Fruit fly (Drosophila melanogaster): ENCODE data around the gene Pkd2.

Pkd2 gene

DNA sequence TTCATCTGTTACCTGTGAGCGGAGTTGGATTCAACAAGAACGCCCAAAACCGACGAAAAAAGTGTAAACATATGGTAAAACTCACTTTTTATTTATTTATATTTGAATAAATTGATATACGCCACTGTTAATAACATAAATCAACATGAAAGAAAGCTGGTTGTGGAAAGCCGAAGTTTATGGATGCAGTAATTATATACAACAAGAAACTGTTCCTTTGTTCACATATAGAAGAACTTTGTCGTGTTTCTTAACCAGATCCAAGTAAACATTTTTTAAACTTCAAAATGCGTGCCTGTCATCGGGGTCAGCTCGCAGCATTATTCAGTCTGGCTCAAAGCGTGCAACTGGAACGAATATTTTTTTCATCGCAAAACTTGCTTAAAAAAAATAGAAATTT, at the start of gene Pkd2:
Gene Pkd2, plus strand, starts transcription at position 301 of the 400 bp plus-strand sequence.
- TF ChIP-seq CTCF (optimal IDR thresholded peaks at IDR 0.05) (no peak), CG8478 (optimal IDR thresholded peaks at IDR 0.05) (no peak)

DNA sequence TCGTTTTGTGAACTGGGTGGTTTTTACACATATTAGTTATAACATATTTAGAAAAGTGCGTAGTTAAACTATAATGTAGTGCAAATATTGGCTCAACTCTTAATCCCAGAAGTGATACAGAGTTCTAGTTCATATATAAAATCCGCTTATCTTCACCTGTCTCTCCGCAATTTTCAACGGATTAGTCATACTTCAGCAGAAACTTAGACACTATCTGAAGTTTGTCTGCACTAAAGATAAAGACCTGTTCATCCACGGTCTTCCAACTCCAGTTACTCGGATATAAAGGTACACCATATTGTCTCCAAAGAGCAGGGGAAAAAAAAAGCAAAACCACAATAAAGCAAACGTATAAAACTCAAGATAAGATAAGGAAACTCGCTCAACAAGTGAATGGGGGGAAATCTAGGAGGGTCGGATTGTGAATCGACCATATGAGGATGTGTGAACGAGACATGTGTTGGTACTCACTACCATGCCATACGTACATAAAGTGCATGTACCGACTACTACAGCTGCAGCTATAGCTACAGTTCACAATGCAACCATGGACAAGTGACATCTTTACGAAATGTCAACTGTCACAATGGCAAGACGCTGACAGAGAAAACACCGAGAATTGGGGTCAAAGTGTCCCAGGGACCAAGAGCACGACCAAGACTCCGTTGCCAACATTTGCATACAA, 49.5 kb upstream of the Pkd2 start:
- TF ChIP-seq CTCF (optimal IDR thresholded peaks at IDR 0.05) (no peak), CG8478 (optimal IDR thresholded peaks at IDR 0.05) (no peak)

DNA sequence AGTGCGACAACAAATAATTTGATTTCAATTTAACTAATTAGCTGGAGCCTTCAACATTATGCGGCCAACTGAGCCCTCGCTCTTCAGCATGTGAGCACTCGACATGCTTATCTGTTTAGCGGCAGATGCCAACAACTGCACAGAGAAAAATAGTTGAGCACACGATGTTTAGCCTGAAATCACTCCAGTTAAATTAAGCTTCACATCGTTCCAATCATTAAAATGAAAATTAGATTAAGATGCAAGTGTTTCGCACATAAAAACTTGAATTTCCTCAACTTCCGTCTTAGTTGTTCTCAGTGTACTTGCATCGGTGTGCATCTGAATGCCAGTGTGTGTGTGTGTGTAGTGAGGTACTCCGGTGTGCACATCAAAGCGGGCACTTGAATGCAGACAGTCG, 47.2 kb upstream of the Pkd2 start:
- TF ChIP-seq CG8478 (optimal IDR thresholded peaks at IDR 0.05) (no peak), CTCF (optimal IDR thresholded peaks at IDR 0.05) (no peak)

DNA sequence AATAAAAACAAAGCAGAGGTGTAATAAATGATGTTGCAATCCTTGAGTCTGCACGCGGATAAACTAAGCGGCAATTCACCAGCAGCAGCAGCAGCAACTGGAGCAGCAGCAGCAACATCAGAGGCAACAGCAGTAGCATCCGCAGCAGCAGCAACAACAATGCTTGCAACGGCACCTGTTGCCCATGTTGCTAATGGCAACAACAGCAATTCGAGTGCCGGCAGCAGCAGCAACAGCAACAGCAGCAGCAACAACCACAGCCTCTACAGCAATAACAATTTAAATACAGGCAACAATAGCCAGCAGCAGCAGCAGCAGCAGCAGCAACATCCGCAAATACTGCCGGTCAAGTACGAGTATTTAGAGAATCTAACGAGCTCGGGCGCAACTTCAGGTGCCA, 46.1 kb upstream of the Pkd2 start:
- TF ChIP-seq CG8478 (optimal IDR thresholded peaks at IDR 0.05), result no peak
- no peak for TF ChIP-seq CTCF (optimal IDR thresholded peaks at IDR 0.05)

DNA sequence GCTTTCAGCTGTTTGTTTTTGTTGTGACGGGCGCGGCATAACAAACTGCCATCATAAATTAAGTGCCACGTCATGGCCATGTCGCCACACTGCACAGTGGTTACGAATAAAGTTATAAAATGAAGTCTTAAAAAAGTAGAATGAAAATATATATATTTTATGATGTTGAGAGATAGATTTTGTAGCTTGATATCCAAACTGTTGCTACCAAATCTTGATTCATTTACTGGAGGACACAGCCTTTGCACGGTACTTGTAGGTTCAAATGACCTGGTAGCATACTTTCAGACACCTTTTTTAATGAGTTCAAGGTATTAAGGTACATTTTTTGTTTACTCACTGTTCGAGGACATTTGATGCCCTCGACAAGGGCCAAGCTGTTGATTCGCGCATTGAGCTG, 44.1 kb upstream of the Pkd2 start:
- no peak for TF ChIP-seq CTCF (optimal IDR thresholded peaks at IDR 0.05)
- TF ChIP-seq CG8478 (optimal IDR thresholded peaks at IDR 0.05), result no peak

DNA sequence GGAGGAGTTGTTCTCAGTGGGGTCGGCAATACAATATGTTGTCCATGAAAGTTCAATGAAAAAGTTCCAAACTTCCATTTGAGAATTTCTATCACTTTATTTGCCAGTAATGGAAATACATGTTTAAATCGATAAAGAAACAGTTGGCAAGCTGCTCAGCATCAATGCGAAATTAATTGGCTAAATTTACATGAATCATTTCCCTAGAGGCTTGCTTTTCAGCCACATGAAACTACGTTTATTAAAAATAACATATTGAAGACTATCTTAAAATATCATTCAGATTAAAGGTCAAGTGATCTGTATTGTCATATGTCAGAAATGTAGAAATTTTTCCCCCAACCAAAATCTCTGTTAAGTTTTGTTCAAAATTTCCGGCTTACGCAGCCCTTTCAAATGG, 41.9 kb upstream of the Pkd2 start, which contains the start of gene CG17010:
Gene CG17010, plus strand, starts transcription at position 301 of the 400 bp plus-strand sequence.
- TF ChIP-seq CG8478 (optimal IDR thresholded peaks at IDR 0.05) (no peak), CTCF (optimal IDR thresholded peaks at IDR 0.05) (no peak)

DNA sequence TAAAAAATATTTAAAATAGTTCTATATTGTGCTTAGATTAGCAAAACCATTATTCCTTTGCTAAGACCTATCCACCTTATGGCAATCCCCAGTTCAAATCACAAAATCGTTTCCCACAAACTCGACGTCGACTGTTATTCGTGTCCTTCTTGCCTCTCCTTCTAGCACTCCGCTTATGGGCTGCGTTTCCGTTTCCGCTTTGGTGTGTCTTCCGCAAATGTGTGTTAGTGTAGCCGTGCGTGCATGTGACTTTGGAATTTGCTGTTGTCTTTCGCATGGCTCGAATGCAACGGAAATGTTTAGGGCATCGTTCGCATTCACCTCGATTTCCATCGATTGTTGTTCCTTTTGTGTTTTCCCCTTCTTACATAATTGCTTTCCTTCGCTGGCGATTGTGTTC, 34.9 kb upstream of the Pkd2 start:
- no peak for TF ChIP-seq CTCF (optimal IDR thresholded peaks at IDR 0.05)
- no peak for TF ChIP-seq CG8478 (optimal IDR thresholded peaks at IDR 0.05)

DNA sequence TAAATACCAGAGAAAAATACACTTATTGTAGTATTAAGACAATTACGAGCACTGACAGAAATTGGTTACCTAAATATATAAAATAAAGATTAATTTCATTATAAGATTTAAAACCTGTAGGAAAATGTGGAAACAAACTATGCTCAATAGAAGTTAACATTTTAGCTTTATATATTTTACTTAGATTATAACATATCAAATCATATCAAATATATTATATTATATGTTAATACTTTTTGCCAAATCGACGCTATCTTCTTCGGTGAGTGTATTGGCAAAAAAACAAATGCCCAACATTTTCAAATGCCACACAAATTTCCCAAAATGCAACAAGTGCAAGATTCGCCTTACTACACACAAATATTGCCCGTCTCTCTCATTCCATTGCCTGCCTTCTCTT, 34.0 kb upstream of the Pkd2 start:
- TF ChIP-seq CTCF (optimal IDR thresholded peaks at IDR 0.05), result no peak
- no peak for TF ChIP-seq CG8478 (optimal IDR thresholded peaks at IDR 0.05)

DNA sequence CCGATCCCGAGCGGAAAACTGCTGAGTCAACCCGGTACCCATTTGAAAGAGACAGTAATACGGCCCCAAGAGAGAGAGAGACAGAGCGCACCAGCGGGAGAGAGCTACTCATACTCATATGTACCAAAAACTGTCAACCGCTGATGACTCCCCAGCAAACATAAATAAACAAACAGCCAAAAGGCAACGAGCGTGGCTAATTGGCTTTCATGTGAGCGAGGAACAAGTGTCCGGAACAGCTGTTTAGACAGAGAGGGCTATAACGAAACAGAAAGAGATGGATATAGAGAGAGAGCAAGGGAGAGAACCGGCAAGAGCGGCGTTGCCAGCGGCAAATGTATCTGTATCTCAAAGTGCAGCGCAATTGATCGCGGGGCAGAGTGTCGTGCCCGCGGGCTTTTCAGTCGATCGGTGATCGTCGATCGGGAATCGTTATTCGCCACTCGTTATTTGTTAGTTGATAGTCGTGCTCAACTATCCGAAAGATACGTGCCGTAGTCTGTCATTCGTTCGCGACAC, 32.1 kb upstream of the Pkd2 start:
- TF ChIP-seq CG8478 (optimal IDR thresholded peaks at IDR 0.05), result no peak
- TF ChIP-seq CTCF (optimal IDR thresholded peaks at IDR 0.05), result no peak

DNA sequence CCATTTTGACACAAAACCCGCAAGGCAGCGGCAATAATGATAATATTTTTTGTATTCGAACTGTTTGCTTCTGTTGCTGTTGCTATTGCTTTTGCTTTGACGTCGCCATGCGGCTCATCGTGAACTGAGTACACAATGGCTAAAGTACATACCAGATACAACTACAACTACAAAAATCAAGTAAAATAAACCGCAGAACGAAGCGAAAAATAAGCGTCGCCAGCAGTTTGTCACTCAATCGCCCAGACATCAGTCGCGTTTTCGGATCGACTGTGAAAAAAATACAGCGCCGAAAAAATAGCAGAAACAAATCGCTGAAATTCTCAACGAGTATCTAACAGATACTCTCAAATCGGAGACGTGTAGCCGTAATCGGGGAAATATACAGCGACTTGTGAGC, 28.5 kb upstream of the Pkd2 start:
- TF ChIP-seq CTCF (optimal IDR thresholded peaks at IDR 0.05), result no peak
- no peak for TF ChIP-seq CG8478 (optimal IDR thresholded peaks at IDR 0.05)

DNA sequence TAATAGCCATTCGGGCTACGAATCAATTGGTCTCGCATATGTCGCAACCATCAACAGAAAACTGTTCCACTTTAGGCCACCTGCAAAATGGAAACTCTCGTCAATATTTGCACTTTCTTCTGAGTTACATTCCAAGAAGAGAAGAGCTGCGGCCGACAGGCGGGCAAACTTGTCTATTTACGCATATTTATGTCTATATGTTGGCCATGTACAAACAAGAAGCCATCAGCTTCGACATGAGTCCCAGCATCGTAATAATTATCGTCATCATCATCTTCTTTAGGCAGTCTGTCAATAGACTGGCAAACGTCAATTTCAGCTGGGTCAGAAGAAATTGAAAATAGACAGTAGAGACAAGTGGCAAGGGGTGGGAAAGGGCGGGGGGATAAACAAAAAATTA, 26.3 kb upstream of the Pkd2 start:
- TF ChIP-seq CG8478 (optimal IDR thresholded peaks at IDR 0.05), result no peak
- TF ChIP-seq CTCF (optimal IDR thresholded peaks at IDR 0.05), result no peak

DNA sequence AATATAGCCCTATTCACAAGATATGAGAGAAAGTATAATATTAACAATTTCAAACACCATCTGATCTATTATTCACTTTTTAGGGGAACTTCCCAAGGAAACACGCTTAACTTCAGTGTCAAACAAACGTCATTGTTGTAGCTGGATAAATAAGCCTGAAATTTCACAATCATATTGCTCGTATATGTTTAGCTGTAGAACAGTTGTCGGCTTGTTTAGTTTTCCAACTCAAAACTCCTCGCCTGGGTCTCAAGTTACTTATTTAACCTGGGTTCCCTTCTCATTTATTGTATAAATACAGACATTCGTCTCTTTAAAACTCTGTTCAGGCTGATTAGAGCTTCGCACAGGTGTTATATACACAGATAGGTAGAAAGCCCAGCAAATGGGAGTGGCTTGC, 25.6 kb upstream of the Pkd2 start:
- TF ChIP-seq CTCF (optimal IDR thresholded peaks at IDR 0.05), result no peak
- no peak for TF ChIP-seq CG8478 (optimal IDR thresholded peaks at IDR 0.05)

DNA sequence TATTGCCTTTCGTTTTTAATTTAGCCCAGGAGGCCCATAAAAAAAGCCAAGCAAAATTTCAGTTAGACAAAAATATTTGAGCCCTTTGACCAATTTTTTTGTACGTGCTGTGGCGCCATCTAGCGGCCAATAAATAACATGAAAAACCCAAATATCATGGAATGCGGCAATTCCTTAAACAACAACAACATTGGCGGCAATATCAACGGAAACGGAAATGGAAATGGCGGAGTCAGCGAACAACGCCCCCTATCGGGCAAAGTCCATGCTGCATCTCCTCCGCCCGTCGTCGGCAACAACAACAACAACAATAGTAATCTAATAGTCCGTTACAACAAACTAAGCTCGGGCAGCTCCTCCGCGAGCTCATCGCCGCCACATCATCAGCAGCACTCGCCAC, 24.5 kb upstream of the Pkd2 start:
- TF ChIP-seq CG8478 (optimal IDR thresholded peaks at IDR 0.05) (no peak), CTCF (optimal IDR thresholded peaks at IDR 0.05) (peak; percentile 75 to 84)

DNA sequence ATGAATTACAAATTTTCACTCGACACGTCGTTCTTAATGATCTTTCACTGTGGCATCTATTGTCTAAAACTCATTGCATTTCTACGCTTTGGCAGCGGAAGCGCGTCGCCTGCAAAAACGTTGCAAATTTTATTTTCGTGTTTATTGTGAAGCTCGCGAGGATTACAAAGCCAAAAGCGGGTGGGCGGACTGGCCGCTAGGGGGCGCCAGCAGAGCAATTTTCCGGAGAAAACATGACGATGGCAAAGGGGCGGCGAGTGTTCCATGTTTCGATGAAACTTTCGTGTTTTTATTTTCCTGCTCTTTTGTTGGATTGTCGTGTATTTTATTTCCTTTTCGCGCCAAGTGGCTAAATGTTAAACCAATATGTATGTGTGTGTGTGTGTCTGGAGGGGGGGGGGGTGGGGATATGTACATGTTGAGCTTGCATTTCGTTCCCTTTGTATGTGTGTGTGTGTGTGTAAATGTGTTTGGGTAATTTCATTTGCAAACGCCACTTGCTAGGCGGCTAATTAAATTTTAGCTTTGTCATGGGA, 23.5 kb upstream of the Pkd2 start:
- TF ChIP-seq CG8478 (optimal IDR thresholded peaks at IDR 0.05) (no peak), CTCF (optimal IDR thresholded peaks at IDR 0.05) (peak; percentile 64 to 71)

DNA sequence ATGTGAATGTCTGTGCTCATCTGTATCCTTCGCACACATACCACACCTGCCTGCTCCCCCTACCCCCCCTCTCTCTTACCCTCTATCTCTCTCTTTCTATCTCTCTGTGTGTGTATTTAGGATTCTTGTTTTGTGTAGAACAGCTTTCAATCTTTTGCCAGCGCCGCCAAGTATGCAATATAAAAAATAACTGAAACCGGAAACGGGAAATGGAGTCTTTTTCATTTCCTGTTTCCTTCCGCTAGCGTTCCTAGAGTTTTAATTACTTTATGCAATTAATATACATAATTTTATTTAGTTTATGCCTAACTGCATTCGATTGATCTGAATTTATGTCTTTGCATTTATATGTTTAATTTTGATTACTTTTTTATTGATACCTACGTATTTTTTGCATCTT, 5.7 kb upstream of the Pkd2 start:
- TF ChIP-seq CG8478 (optimal IDR thresholded peaks at IDR 0.05), result no peak
- TF ChIP-seq CTCF (optimal IDR thresholded peaks at IDR 0.05), result no peak

DNA sequence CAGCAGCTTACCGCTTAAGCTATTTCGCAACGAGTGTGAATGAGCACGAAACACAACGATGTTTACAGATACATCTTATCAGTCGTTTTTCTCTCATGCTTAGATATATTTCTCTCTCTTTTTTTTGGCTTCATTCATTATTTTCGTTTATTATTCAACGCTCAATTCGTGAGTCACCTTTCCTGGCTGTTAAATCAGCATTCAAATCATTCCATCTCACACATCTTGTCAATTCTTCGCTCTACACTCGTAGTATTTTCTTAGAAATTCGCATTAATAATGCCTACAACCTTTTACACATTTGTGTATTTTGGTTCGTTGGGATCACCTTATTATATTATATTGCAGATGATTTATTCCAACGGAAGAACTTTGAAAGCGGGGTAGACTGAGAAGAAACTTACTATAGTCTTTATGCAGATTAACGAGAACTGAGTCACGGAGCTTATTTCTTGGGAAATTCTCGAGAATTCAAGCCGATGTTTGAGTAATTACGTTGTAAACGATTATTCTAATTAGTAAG, 6.5 kb downstream of the Pkd2 start:
- TF ChIP-seq CTCF (optimal IDR thresholded peaks at IDR 0.05) (no peak), CG8478 (optimal IDR thresholded peaks at IDR 0.05) (no peak)

Data from S2 (cell line).